Worm (Caenorhabditis elegans) whole organism, L3 larva: ENCODE results near the gene F55G1.6.

Source experiments
- ama-1 ChIP-seq: fragments of 150-350 bp; optimal IDR thresholded peaks from 2 replicates; lab custom pipeline; 2018
- ceh-16 ChIP-seq: sonication (generic microtip); optimal IDR thresholded peaks from 2 replicates; lab custom pipeline; 2017; ENCODE audit warnings: missing biosample characterization, missing genetic modification characterization
- fos-1 ChIP-seq: fragments of 150-350 bp; optimal IDR thresholded peaks from 2 replicates; lab custom pipeline; 2014; ENCODE audit warnings: missing biosample characterization, missing genetic modification characterization
- lsy-12 ChIP-seq: sonication (generic microtip); optimal IDR thresholded peaks from 2 replicates; lab custom pipeline; 2016; ENCODE audit warnings: mild to moderate bottlenecking, missing genetic modification characterization, missing compliant biosample characterization
- nhr-12 ChIP-seq: fragments of 150-350 bp; optimal IDR thresholded peaks from 2 replicates; lab custom pipeline; 2014; ENCODE audit warnings: missing biosample characterization, missing genetic modification characterization
- nhr-237 ChIP-seq: fragments of 150-350 bp; optimal IDR thresholded peaks from 2 replicates; lab custom pipeline; 2014; ENCODE audit warnings: missing biosample characterization, missing genetic modification characterization
- nhr-25 ChIP-seq: sonication (generic microtip); optimal IDR thresholded peaks from 2 replicates; lab custom pipeline; 2017; ENCODE audit warnings: missing biosample characterization, missing genetic modification characterization
- skn-1 ChIP-seq: fragments of 150-350 bp; optimal IDR thresholded peaks from 2 replicates; lab custom pipeline; 2014; ENCODE audit warnings: missing biosample characterization, missing genetic modification characterization
- snpc-4 ChIP-seq: fragments of 150-350 bp; optimal IDR thresholded peaks from 2 replicates; lab custom pipeline; 2014; ENCODE audit warnings: missing biosample characterization, missing genetic modification characterization
- unc-62 ChIP-seq: fragments of 150-350 bp; sonication (generic microtip); optimal IDR thresholded peaks from 4 replicates; lab custom pipeline; 2014; ENCODE audit warnings: missing biosample characterization, missing genetic modification reagents, missing genetic modification characterization
- ztf-11 ChIP-seq: fragments of 150-350 bp; optimal IDR thresholded peaks from 2 replicates; lab custom pipeline; 2014; ENCODE audit warnings: missing biosample characterization, missing genetic modification characterization

DNA sequence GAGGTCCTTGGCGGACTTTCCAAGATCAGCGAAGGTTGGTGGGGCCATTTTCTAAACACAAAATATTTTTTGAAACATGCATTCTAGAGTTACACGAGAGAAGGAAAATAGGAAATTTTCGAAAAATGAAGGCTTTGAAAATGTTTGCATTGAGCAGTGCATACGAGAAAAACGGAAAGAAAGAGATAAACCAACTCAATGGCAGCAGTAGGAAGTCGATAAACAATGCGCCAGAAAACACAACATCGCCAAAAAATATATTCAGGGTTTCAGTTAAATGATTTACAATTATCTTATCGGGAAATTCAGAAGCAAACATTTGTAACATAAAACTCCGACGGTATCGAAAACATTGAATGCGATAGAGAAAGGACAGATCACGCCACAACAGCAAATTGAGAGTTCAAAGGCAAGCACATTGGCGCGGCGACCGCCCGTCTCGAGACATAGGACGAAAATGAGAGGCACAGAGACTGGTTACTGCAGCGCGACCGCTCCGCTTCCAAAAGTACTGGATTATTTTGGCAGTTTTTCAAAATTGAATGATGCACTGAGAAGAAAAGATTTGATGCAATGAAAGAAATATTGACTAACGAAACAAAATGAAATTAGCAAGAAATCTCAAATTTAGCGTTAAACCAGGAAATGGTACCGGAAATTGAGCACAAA, 34.7 kb downstream of the F55G1.6 start, which contains the start of the genes vdac-1 and R05G6.5:
- peak; percentile 84 for TF ChIP-seq nhr-25 (tag; lab: Kevin White, UChicago)
- TF ChIP-seq snpc-4 (tag; lab: Kevin White, UChicago), result peak; percentile 73
- TF ChIP-seq ama-1, result no peak
- TF ChIP-seq nhr-12, result no peak
- TF ChIP-seq ceh-16 (tag; lab: Kevin White, UChicago), result no peak
- TF ChIP-seq unc-62 (GFP tag; lab: Kevin White, UChicago), result peak; percentile 18
- no peak for TF ChIP-seq skn-1
- no peak for TF ChIP-seq nhr-237 (tag; lab: Kevin White, UChicago)
- no peak for TF ChIP-seq ztf-11 (tag; lab: Kevin White, UChicago)
- TF ChIP-seq fos-1 (tag; lab: Kevin White, UChicago), result no peak
- peak; percentile 66 for TF ChIP-seq lsy-12 (tag; lab: Kevin White, UChicago)
